Fruit fly (Drosophila melanogaster) whole organism: ENCODE measurements around the gene CG14655.

ENCODE experiments used
- CG8478 ChIP-seq: fragments of >200 bp; optimal IDR thresholded peaks from 2 replicates; lab custom pipeline; 2018; ENCODE audit warnings: inconsistent platforms
- psq ChIP-seq: fragments of >200 bp; optimal IDR thresholded peaks from 2 replicates; lab custom pipeline; 2017

DNA sequence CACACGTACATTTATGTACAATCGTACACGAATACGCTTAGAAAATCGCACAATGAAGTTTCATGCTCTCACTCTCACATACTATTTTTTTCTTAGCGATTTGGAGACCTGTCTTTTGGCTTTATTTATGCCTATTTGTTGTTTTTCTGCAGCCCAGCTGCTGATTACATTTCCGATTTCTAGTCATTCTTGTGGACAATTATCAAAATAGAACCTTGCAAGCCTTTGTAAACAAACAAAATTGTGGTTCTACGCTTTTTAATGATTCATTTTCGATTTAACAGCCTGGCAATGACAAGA is 41.0 kb downstream of the CG14655 start:
- TF ChIP-seq psq (lab: Kevin White, UChicago) (no peak), CG8478 (lab: Kevin White, UChicago) (no peak)
